Worm (Caenorhabditis elegans): Measurements from ENCODE around the gene C43D7.8.

C43D7.8 gene

DNA sequence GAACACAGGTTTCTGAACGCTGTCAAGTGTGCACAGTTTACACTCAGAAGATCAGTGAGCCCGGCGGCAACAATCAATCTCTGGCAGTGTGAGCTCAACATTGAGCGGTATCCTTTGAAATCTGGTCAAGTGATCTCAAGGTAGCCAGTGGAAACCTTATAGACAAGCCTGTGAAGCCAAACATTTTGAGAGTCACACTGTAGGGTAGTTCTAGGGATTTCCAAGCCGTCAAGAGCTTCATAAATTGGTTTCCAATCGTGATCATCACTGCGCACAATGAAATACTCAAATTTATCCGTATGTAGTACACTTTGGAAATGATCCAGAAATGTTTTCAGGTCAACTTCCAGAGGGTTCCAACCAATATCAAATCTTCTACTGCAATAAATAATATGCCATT lies 4.4 kb downstream of the C43D7.8 start, which contains the start of gene F55C9.15:
TSS of gene F55C9.15 (minus strand) at position 101 of the 400 bp plus-strand sequence.
- TF ChIP-seq ztf-3 (GFP tag; optimal IDR thresholded peaks at IDR 0.05) (no peak), ceh-91 (GFP tag; IDR thresholded peaks at IDR 0.05) (no peak), him-1 (tag; optimal IDR thresholded peaks at IDR 0.05) (no peak), chd-7 (tag; optimal IDR thresholded peaks at IDR 0.05) (no peak), Y56A3A.18 (GFP tag; IDR thresholded peaks at IDR 0.05) (no peak), ekl-4 (GFP tag; IDR thresholded peaks at IDR 0.05) (no peak), B0336.3 (GFP tag; IDR thresholded peaks at IDR 0.05) (no peak), lin-26 (GFP tag; IDR thresholded peaks at IDR 0.05) (no peak)

DNA sequence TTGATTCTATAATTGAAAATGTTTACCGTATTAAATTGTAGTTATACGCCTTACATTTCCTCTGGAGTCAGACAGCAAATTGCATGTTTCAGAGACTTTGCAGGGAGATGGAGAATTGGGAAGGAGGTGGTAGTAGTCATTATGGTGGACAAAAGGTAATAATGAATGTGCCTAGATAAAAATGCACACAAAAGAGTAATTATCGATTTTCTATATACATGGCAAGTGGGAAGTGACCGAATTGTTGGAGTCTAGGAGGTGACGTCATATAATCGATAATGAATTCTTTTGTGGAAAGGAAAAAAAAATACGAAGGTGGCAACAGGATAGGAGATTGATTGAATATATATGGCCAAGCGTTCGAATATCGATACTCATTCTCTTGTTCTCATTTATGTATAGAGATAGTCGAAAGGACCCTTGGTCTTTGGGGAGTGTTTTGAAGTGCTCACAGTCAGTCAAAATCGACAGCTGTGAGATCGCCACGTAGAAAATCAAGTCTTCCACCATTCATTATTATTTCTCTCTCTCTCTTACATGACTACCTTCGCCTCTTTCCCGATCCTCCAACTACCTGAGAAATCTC lies 7.6 kb downstream of the C43D7.8 start, which contains the start of the genes fbxb-63 and fbxb-61:
TSS of gene fbxb-63 (minus strand) at position 142 of the 586 bp plus-strand sequence.
TSS of gene fbxb-61 (plus strand) at position 536 of the 586 bp plus-strand sequence.
- TF ChIP-seq ztf-3 (GFP tag; optimal IDR thresholded peaks at IDR 0.05) (no peak), Y79H2A.3 (GFP tag; conservative IDR thresholded peaks at IDR 0.05) (no peak), aptf-3 (GFP tag; IDR thresholded peaks at IDR 0.05) (no peak), lag-1 (GFP tag; IDR thresholded peaks at IDR 0.05) (no peak), tbx-9 (tag; optimal IDR thresholded peaks at IDR 0.05; ENCODE audit: borderline replicate concordance) (no peak), xnd-1 (tag; optimal IDR thresholded peaks at IDR 0.05) (no peak), zfh-2 (GFP tag; conservative IDR thresholded peaks at IDR 0.05) (no peak), let-607 (tag; optimal IDR thresholded peaks at IDR 0.05) (no peak), let-526 (GFP tag; IDR thresholded peaks at IDR 0.05) (no peak), F10E7.11 (tag; optimal IDR thresholded peaks at IDR 0.05) (no peak), F55B11.4 (tag; optimal IDR thresholded peaks at IDR 0.05; ENCODE audit: borderline replicate concordance, insufficient read depth) (no peak), die-1 (tag; optimal IDR thresholded peaks at IDR 0.05) (no peak), K11D2.4 (GFP tag; IDR thresholded peaks at IDR 0.05) (no peak), unc-130 (GFP tag; optimal IDR thresholded peaks at IDR 0.05) (no peak), ekl-4 (GFP tag; IDR thresholded peaks at IDR 0.05) (no peak), rpc-1 (optimal IDR thresholded peaks at IDR 0.05) (no peak), rpc-1 (tag; optimal IDR thresholded peaks at IDR 0.05) (no peak), lir-1 (GFP tag; conservative IDR thresholded peaks at IDR 0.05) (no peak), sptf-2 (GFP tag; optimal IDR thresholded peaks at IDR 0.05) (no peak), snpc-1.1 (tag; optimal IDR thresholded peaks at IDR 0.05; ENCODE audit: insufficient read depth) (no peak), somi-1 (GFP tag; optimal IDR thresholded peaks at IDR 0.05) (no peak)

DNA sequence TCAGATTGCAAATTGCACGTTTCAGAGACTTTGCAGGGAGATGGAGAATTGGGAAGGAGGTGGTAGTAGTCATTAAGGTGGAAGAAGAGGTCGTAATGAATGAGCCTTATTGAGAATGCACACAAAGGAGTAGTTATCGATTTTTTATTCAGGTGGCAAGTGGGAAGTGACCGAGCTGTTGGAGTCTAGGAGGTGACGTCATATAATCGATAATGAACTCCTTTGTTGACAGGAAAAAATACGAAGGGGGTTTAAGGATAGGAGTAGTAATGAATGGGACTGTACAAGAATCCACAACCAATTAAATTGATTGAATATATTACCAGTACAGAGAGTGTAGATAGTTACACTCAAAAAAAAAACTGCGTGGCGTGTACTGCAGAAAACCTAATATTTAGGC lies 9.4 kb downstream of the C43D7.8 start, which contains the start of gene fbxb-62:
TSS of gene fbxb-62 (minus strand) at position 101 of the 400 bp plus-strand sequence.
- TF ChIP-seq ztf-26 (tag; optimal IDR thresholded peaks at IDR 0.05): no peak
- TF ChIP-seq pbrm-1 (GFP tag; IDR thresholded peaks at IDR 0.05): no peak
- TF ChIP-seq ztf-25 (GFP tag; IDR thresholded peaks at IDR 0.05): no peak
- TF ChIP-seq F37B4.10 (GFP tag; IDR thresholded peaks at IDR 0.05): no peak
- TF ChIP-seq madf-8 (GFP tag; conservative IDR thresholded peaks at IDR 0.05): no peak
- no peak for TF ChIP-seq nhr-90 (tag; optimal IDR thresholded peaks at IDR 0.05)
- TF ChIP-seq dpl-1 (GFP tag; optimal IDR thresholded peaks at IDR 0.05): no peak
- TF ChIP-seq snpc-3.4 (tag; optimal IDR thresholded peaks at IDR 0.05): no peak
- no peak for TF ChIP-seq athp-1 (tag; optimal IDR thresholded peaks at IDR 0.05)
- no peak for TF ChIP-seq bed-1 (GFP tag; IDR thresholded peaks at IDR 0.05)
- no peak for TF ChIP-seq egrh-3 (GFP tag; IDR thresholded peaks at IDR 0.05)
- TF ChIP-seq ceh-27 (GFP tag; optimal IDR thresholded peaks at IDR 0.05): no peak
- no peak for TF ChIP-seq let-526 (GFP tag; IDR thresholded peaks at IDR 0.05)
- TF ChIP-seq Y79H2A.3 (GFP tag; conservative IDR thresholded peaks at IDR 0.05): no peak
- no peak for TF ChIP-seq ekl-4 (GFP tag; IDR thresholded peaks at IDR 0.05)

All from whole organism, young adult.